Worm (Caenorhabditis elegans): ENCODE results near the gene pkc-3.

The pkc-3 gene

DNA sequence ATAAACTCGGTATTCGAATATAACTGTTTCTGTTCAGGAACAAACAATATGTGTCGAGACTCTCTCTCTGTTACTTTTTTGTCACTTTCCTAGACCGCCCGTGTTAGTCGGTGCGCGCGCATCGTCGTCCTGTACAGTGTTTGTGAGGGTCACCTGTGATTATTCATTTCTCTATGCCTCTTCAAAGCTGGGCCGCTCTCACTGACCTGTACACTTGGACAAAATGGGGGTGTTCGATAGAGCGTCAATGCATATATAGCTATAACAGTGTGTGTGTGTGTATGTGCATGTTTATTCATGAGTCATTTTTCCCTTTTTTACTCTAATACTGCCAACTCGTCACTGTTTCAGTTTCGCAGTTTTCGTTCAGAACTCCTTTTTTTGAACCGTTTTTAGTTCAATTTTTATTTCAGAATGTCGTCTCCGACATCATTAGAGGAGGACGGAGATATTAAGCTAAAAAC lies at the start of gene pkc-3:
TSS of gene pkc-3 (plus strand) at position 414 of the 464 bp plus-strand sequence.
- peak; percentile 24 for TF ChIP-seq cnd-1 (tag; optimal IDR thresholded peaks at IDR 0.05)
- TF ChIP-seq zip-8 (tag; optimal IDR thresholded peaks at IDR 0.05): no peak
- TF ChIP-seq hlh-1 (tag; optimal IDR thresholded peaks at IDR 0.05): no peak
- TF ChIP-seq nhr-76 (tag; optimal IDR thresholded peaks at IDR 0.05): no peak
- no peak for TF ChIP-seq unc-120 (tag; optimal IDR thresholded peaks at IDR 0.05; ENCODE audit: poor library complexity, severe bottlenecking)
- no peak for TF ChIP-seq elt-3 (tag; optimal IDR thresholded peaks at IDR 0.05)
- peak; percentile 20 for TF ChIP-seq sptf-1 (tag; optimal IDR thresholded peaks at IDR 0.05)
- TF ChIP-seq blmp-1 (tag; optimal IDR thresholded peaks at IDR 0.05): no peak
- TF ChIP-seq nhr-237 (tag; optimal IDR thresholded peaks at IDR 0.05): peak; percentile 32
- no peak for TF ChIP-seq pha-4 (tag; optimal IDR thresholded peaks at IDR 0.05)
- TF ChIP-seq nhr-2 (tag; optimal IDR thresholded peaks at IDR 0.05): peak; percentile 90
- peak; percentile 57 for TF ChIP-seq ham-2 (GFP tag; optimal IDR thresholded peaks at IDR 0.05)
- TF ChIP-seq sem-2 (GFP tag; optimal IDR thresholded peaks at IDR 0.05): no peak
- no peak for TF ChIP-seq tbx-8 (GFP tag; optimal IDR thresholded peaks at IDR 0.05)
- no peak for TF ChIP-seq nhr-28 (tag; optimal IDR thresholded peaks at IDR 0.05)
- peak; percentile 2 for TF ChIP-seq lsy-2 (tag; optimal IDR thresholded peaks at IDR 0.05)
- no peak for TF ChIP-seq flh-1 (GFP tag; optimal IDR thresholded peaks at IDR 0.05)
- no peak for TF ChIP-seq M03D4.4 (tag; optimal IDR thresholded peaks at IDR 0.05)
- no peak for TF ChIP-seq lin-32 (GFP tag; optimal IDR thresholded peaks at IDR 0.05)
- peak; percentile 47 for TF ChIP-seq mep-1 (tag; optimal IDR thresholded peaks at IDR 0.05)

DNA sequence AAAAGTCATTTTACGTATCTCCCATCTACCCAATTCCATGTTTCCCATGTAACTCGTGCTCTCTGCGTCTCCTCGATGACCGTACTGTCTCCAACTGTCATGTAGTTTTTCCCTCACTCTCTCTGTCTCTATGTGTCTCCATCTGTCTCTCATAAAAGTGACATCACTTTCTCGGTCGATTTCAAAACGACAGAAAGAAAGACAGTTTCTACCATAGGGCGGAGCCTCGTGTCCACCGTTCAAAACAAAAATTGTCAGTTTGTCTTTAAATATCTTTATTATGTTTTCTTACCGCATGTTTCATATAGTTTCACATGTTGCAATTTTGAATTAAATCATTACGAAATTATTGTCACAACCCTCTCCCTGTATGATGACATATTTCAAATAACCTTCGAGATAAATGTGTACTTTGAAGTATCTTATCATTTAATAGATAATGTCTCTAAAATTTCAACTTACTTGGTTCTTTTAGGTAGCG lies 49.6 kb upstream of the pkc-3 start:
- TF ChIP-seq mep-1 (tag; optimal IDR thresholded peaks at IDR 0.05) (peak; percentile 6), nhr-2 (tag; optimal IDR thresholded peaks at IDR 0.05) (peak; percentile 22), ceh-39 (tag; optimal IDR thresholded peaks at IDR 0.05) (peak; percentile 22), nhr-28 (tag; optimal IDR thresholded peaks at IDR 0.05) (no peak), unc-62 (GFP tag; optimal IDR thresholded peaks at IDR 0.05) (peak; percentile 92), ztf-11 (tag; optimal IDR thresholded peaks at IDR 0.05) (no peak), pha-4 (tag; optimal IDR thresholded peaks at IDR 0.05) (peak; percentile 24), ces-1 (GFP tag; optimal IDR thresholded peaks at IDR 0.05) (peak; percentile 52), nhr-237 (tag; optimal IDR thresholded peaks at IDR 0.05) (peak; percentile 68), blmp-1 (tag; optimal IDR thresholded peaks at IDR 0.05) (no peak)

DNA sequence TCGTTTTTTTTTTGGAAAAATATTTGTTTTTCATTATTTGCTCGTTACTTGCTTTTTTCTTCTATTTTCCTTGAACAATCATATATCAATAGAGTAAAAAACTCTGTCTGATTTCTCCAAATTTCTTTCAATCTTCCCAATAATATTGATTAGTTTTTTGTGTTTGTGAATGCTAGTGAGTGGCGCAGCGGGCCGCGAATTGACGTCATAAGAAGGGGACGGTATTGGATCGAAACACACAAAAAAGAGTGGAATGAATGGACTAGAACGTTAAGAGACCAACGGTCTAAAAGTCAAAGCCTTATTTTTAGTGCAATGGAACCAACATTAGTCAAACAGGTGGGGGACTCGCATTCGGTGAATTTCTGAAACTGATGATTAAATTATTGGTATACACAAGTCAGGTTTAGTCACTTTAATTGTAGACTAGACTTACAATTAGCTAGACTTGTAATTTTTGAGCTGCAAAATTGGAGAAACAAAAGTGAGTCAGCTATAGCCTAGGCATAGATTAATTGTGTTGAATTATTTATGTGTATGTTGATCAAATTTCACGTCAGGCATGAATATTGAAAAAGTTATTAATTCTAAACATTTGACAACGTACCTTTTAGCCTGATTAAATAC lies 48.0 kb upstream of the pkc-3 start:
- TF ChIP-seq sem-2 (GFP tag; optimal IDR thresholded peaks at IDR 0.05): no peak
- TF ChIP-seq lin-32 (GFP tag; optimal IDR thresholded peaks at IDR 0.05): no peak
- no peak for TF ChIP-seq ces-1 (GFP tag; optimal IDR thresholded peaks at IDR 0.05)
- no peak for TF ChIP-seq nhr-237 (tag; optimal IDR thresholded peaks at IDR 0.05)
- no peak for TF ChIP-seq nhr-12 (tag; optimal IDR thresholded peaks at IDR 0.05)
- TF ChIP-seq M03D4.4 (tag; optimal IDR thresholded peaks at IDR 0.05): no peak
- TF ChIP-seq cnd-1 (tag; optimal IDR thresholded peaks at IDR 0.05): no peak
- no peak for TF ChIP-seq mep-1 (tag; optimal IDR thresholded peaks at IDR 0.05)
- TF ChIP-seq hlh-1 (tag; optimal IDR thresholded peaks at IDR 0.05): no peak
- TF ChIP-seq drap-1 (GFP tag; optimal IDR thresholded peaks at IDR 0.05): no peak
- no peak for TF ChIP-seq elt-1 (tag; optimal IDR thresholded peaks at IDR 0.05; ENCODE audit: borderline replicate concordance, insufficient read depth)
- TF ChIP-seq snpc-4 (tag; optimal IDR thresholded peaks at IDR 0.05): no peak
- TF ChIP-seq unc-62 (GFP tag; optimal IDR thresholded peaks at IDR 0.05): no peak
- no peak for TF ChIP-seq sptf-1 (tag; optimal IDR thresholded peaks at IDR 0.05)
- no peak for TF ChIP-seq nhr-76 (tag; optimal IDR thresholded peaks at IDR 0.05)
- TF ChIP-seq nhr-28 (tag; optimal IDR thresholded peaks at IDR 0.05): no peak

DNA sequence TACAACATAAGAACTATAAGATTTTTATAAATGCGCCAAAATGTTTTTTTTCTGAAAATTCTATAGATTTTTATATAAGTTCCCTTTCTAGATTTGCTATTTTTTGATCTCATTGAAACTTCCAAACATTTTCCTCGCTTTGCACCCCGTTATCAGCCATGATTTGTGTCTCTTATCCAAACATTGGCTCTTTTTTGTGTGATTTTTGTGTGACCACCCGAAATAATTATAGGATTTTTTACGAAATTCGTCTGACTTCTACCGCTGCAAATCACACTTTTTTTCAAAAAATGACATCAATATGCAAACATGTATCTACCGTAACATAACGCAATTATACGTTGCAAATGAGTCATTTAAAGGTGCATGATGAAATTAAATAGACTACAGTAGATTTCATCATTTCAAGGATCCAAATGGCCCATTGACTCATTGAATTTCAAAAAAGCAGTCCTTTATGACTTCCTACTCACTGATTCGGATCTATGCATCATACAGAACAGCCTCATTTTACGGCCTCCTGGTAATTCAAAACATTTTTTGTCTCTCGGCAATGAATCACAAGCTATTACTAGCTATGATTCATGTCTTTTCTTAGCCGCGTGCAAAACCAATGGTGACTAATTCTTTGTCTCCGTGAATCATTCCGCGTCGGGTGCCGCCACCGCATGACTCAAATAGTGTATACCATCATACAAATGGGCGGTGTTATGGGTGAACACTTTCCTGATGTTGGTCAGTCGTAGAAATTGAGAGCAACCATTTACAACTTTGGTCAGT lies 47.3 kb upstream of the pkc-3 start:
- TF ChIP-seq sem-2 (GFP tag; optimal IDR thresholded peaks at IDR 0.05) (no peak), ceh-83 (GFP tag; optimal IDR thresholded peaks at IDR 0.05) (no peak), mab-5 (tag; optimal IDR thresholded peaks at IDR 0.05) (no peak), blmp-1 (tag; optimal IDR thresholded peaks at IDR 0.05) (no peak), cnd-1 (tag; optimal IDR thresholded peaks at IDR 0.05) (no peak), sptf-1 (tag; optimal IDR thresholded peaks at IDR 0.05) (no peak), mls-2 (tag; optimal IDR thresholded peaks at IDR 0.05) (no peak), tbx-8 (GFP tag; optimal IDR thresholded peaks at IDR 0.05) (no peak), hlh-1 (tag; optimal IDR thresholded peaks at IDR 0.05) (no peak), snpc-4 (tag; optimal IDR thresholded peaks at IDR 0.05) (no peak), unc-120 (tag; optimal IDR thresholded peaks at IDR 0.05; ENCODE audit: poor library complexity, severe bottlenecking) (no peak)
